Fruit fly (Drosophila melanogaster): ENCODE data around the gene TfIIB.

DNA sequence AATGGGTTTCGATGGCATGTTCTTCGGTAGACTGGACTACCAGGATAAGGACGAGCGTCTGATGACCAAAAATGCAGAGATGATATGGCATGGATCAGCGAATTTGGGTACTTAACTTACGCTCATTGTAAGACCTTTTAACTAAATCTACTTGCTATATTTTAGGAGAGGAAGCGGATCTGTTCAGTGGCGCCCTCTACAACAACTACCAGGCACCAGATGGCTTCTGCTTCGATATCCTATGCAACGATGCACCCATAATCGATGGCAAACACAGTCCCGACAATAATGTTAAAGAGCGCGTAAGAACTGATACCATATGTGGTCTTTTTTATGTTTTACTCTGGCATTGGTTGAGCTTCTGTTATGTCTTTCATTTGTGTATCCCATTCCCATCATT, 27.8 kb downstream of the TfIIB start:
- TF ChIP-seq gcm2 (GFP tag; optimal IDR thresholded peaks at IDR 0.05) (no peak), HmgD (GFP tag; optimal IDR thresholded peaks at IDR 0.05) (no peak), eyg (GFP tag; optimal IDR thresholded peaks at IDR 0.05) (no peak), inv (GFP tag; IDR thresholded peaks at IDR 0.05; ENCODE audit: partially characterized antibody) (no peak), CG5953 (GFP tag; IDR thresholded peaks at IDR 0.05) (no peak), CG42726 (GFP tag; IDR thresholded peaks at IDR 0.05; ENCODE audit: partially characterized antibody) (no peak), seq (GFP tag; IDR thresholded peaks at IDR 0.05) (no peak), CG1024 (GFP tag; IDR thresholded peaks at IDR 0.05) (no peak), ac (GFP tag; optimal IDR thresholded peaks at IDR 0.05) (no peak), CG5245 (GFP tag; optimal IDR thresholded peaks at IDR 0.05) (no peak), Trl (optimal IDR thresholded peaks at IDR 0.05) (no peak), Trl (GFP tag; optimal IDR thresholded peaks at IDR 0.05) (no peak)
